Worm (Caenorhabditis elegans): ENCODE measurements around the gene clec-141.

- TF ChIP-seq unc-62 (GFP tag; optimal IDR thresholded peaks at IDR 0.05): no peak
- TF ChIP-seq nhr-28 (tag; optimal IDR thresholded peaks at IDR 0.05): no peak
- no peak for TF ChIP-seq mls-2 (tag; optimal IDR thresholded peaks at IDR 0.05)
- no peak for TF ChIP-seq pha-4 (tag; optimal IDR thresholded peaks at IDR 0.05)
These were observed 16.4 kb upstream of the clec-141 start, which contains the start of gene F07F6.7 for ce11 chrII:5423832-5424231.
